Worm (Caenorhabditis elegans): Measurements from ENCODE around the gene R144.12.
A peak's percentile ranks its signal among the peaks of the same experiment; 100 is the strongest.

R144.12 gene

ce11 chrIII:5025136-5025629 is 18.4 kb upstream of the R144.12 start (continued):
- TF ChIP-seq ama-1 (optimal IDR thresholded peaks at IDR 0.05) (peak; percentile 90), ama-1 (GFP tag; optimal IDR thresholded peaks at IDR 0.05) (peak in 1 of 2 experiments; percentile 39), F55B11.4 (tag; optimal IDR thresholded peaks at IDR 0.05; ENCODE audit: borderline replicate concordance, insufficient read depth) (no peak), nhr-120 (GFP tag; IDR thresholded peaks at IDR 0.05) (0 out of 2 replicates have a peak, but pooled peaks have one; percentile 4), egl-44 (GFP tag; IDR thresholded peaks at IDR 0.05) (no peak; the same call in 1 of the 2 replicates), hrde-1 (tag; optimal IDR thresholded peaks at IDR 0.05; ENCODE audit: borderline replicate concordance) (peak; percentile 58), let-526 (GFP tag; IDR thresholded peaks at IDR 0.05) (no peak), lin-54 (GFP tag; optimal IDR thresholded peaks at IDR 0.05) (peak; percentile 52), sea-2 (GFP tag; IDR thresholded peaks at IDR 0.05) (no peak), egrh-3 (GFP tag; IDR thresholded peaks at IDR 0.05) (no peak), somi-1 (GFP tag; optimal IDR thresholded peaks at IDR 0.05) (no peak), tbx-9 (tag; optimal IDR thresholded peaks at IDR 0.05; ENCODE audit: borderline replicate concordance) (peak; percentile 63), pbrm-1 (GFP tag; IDR thresholded peaks at IDR 0.05) (peak; percentile 45; the same call in 1 of the 2 replicates), zfh-2 (GFP tag; conservative IDR thresholded peaks at IDR 0.05) (no peak), K12H6.12 (tag; optimal IDR thresholded peaks at IDR 0.05) (no peak), F33H1.4 (GFP tag; IDR thresholded peaks at IDR 0.05) (peak; percentile 36; the same call in 1 of the 2 replicates), tlf-1 (GFP tag; optimal IDR thresholded peaks at IDR 0.05) (peak; percentile 67), Y56A3A.18 (GFP tag; IDR thresholded peaks at IDR 0.05) (peak; percentile 11; the same call in 1 of the 2 replicates), fkh-3 (tag; optimal IDR thresholded peaks at IDR 0.05) (no peak), dpff-1 (tag; optimal IDR thresholded peaks at IDR 0.05) (no peak), unc-130 (GFP tag; optimal IDR thresholded peaks at IDR 0.05) (no peak), B0261.1 (tag; optimal IDR thresholded peaks at IDR 0.05) (peak; percentile 19), nfya-1 (tag; optimal IDR thresholded peaks at IDR 0.05; ENCODE audit: borderline replicate concordance, insufficient read depth) (no peak), dox-1 (GFP tag; IDR thresholded peaks at IDR 0.05) (peak; percentile 66), lir-1 (GFP tag; conservative IDR thresholded peaks at IDR 0.05) (peak; percentile 55; the same call in 1 of the 2 replicates), gei-17 (GFP tag; optimal IDR thresholded peaks at IDR 0.05) (peak; percentile 7), F23B12.7 (tag; optimal IDR thresholded peaks at IDR 0.05; ENCODE audit: insufficient read depth) (no peak), hsf-1 (GFP tag; IDR thresholded peaks at IDR 0.05) (no peak; the same call in 1 of the 2 replicates), tbp1 (GFP tag; optimal IDR thresholded peaks at IDR 0.05) (peak; percentile 48), efl-1 (GFP tag; optimal IDR thresholded peaks at IDR 0.05) (no peak), sptf-2 (GFP tag; optimal IDR thresholded peaks at IDR 0.05) (no peak), chd-7 (tag; optimal IDR thresholded peaks at IDR 0.05) (peak; percentile 27), cebp-2 (GFP tag; IDR thresholded peaks at IDR 0.05) (no peak), Y53F4B.3 (GFP tag; IDR thresholded peaks at IDR 0.05) (peak; percentile 53; the same call in 1 of the 2 replicates), K11D2.4 (GFP tag; IDR thresholded peaks at IDR 0.05) (peak; percentile 60; the same call in 1 of the 2 replicates), Y79H2A.3 (GFP tag; conservative IDR thresholded peaks at IDR 0.05) (peak; percentile 67; the same call in 1 of the 2 replicates), snpc-4 (GFP tag; optimal IDR thresholded peaks at IDR 0.05) (no peak), snpc-4 (tag; optimal IDR thresholded peaks at IDR 0.05) (peak in 2 of 4 experiments; percentile 26 to 43), ekl-4 (GFP tag; IDR thresholded peaks at IDR 0.05) (peak; percentile 51; the same call in 1 of the 2 replicates), dpl-1 (GFP tag; optimal IDR thresholded peaks at IDR 0.05) (no peak), C06A6.2 (GFP tag; conservative IDR thresholded peaks at IDR 0.05) (no peak), ztf-26 (tag; optimal IDR thresholded peaks at IDR 0.05) (peak; percentile 66), D2030.7 (GFP tag; IDR thresholded peaks at IDR 0.05) (peak; percentile 55), repo-1 (tag; optimal IDR thresholded peaks at IDR 0.05) (peak; percentile 62), ztf-28 (GFP tag; IDR thresholded peaks at IDR 0.05) (0 out of 2 replicates have a peak, but pooled peaks have one; percentile 19)
